Fruit fly (Drosophila melanogaster): ENCODE data around the gene CG7387.

The CG7387 gene

dm6 chr3L:8177795-8178564 lies 14.9 kb downstream of the CG7387 start, which contains the start of gene Nmt (continued):
- TF ChIP-seq fd85E (GFP tag; optimal IDR thresholded peaks at IDR 0.05) (no peak), CG6792 (GFP tag; optimal IDR thresholded peaks at IDR 0.05) (peak; percentile 52), Sox14 (GFP tag; optimal IDR thresholded peaks at IDR 0.05) (no peak), topi (GFP tag; optimal IDR thresholded peaks at IDR 0.05) (no peak), net (GFP tag; optimal IDR thresholded peaks at IDR 0.05) (no peak), CG11294 (GFP tag; IDR thresholded peaks at IDR 0.05) (no peak), fd59A (GFP tag; optimal IDR thresholded peaks at IDR 0.05) (no peak), CG10669 (GFP tag; optimal IDR thresholded peaks at IDR 0.05) (no peak), CG3919 (GFP tag; optimal IDR thresholded peaks at IDR 0.05) (peak; percentile 60)

- TF ChIP-seq achi (GFP tag; optimal IDR thresholded peaks at IDR 0.05): no peak
- peak; percentile 5 for TF ChIP-seq lz (GFP tag; optimal IDR thresholded peaks at IDR 0.05)
- TF ChIP-seq ss (GFP tag; optimal IDR thresholded peaks at IDR 0.05): no peak
- peak; percentile 20 for TF ChIP-seq Hr39 (GFP tag; optimal IDR thresholded peaks at IDR 0.05)
- TF ChIP-seq Ets21C (GFP tag; optimal IDR thresholded peaks at IDR 0.05): no peak
- no peak for TF ChIP-seq CG1621 (tag; optimal IDR thresholded peaks at IDR 0.05)
- no peak for TF ChIP-seq fkh (GFP tag; optimal IDR thresholded peaks at IDR 0.05)
- no peak for TF ChIP-seq CG15336 (GFP tag; IDR thresholded peaks at IDR 0.05)
- no peak for TF ChIP-seq fd85E (GFP tag; optimal IDR thresholded peaks at IDR 0.05)
- no peak for TF ChIP-seq CG6808 (GFP tag; optimal IDR thresholded peaks at IDR 0.05)
- no peak for TF ChIP-seq Sox15 (GFP tag; optimal IDR thresholded peaks at IDR 0.05)
- TF ChIP-seq dsx (GFP tag; optimal IDR thresholded peaks at IDR 0.05; ENCODE audit: poor library complexity, severe bottlenecking): no peak
Observed at dm6 chr3L:8175818-8176217, 17.1 kb downstream of the CG7387 start, which contains the start of gene RecQ4. TSS of gene RecQ4 (minus strand) at chr3L:8175978.

dm6 chr3L:8165436-8165835 lies 27.5 kb downstream of the CG7387 start, which contains the start of gene CG13675:
TSS of gene CG13675 (minus strand) at chr3L:8165518.
- TF ChIP-seq CG8119 (GFP tag; IDR thresholded peaks at IDR 0.05) (0 out of 3 replicates have a peak, but pooled peaks have one; percentile 24), CG8319 (GFP tag; optimal IDR thresholded peaks at IDR 0.05) (no peak), eg (GFP tag; IDR thresholded peaks at IDR 0.05) (peak; percentile 26; the same call in 1 of the 3 replicates)

dm6 chr3L:8159724-8160422 lies 33.0 kb downstream of the CG7387 start, which contains the start of gene CG43886:
TSS of gene CG43886 (minus strand) at chr3L:8159774.
- TF ChIP-seq CG34406 (GFP tag; optimal IDR thresholded peaks at IDR 0.05) (no peak), CG16779 (tag; optimal IDR thresholded peaks at IDR 0.05) (no peak), Hr38 (GFP tag; optimal IDR thresholded peaks at IDR 0.05) (no peak), CG10631 (GFP tag; optimal IDR thresholded peaks at IDR 0.05) (no peak), fd85E (GFP tag; optimal IDR thresholded peaks at IDR 0.05) (no peak), CG4318 (GFP tag; optimal IDR thresholded peaks at IDR 0.05) (no peak), CG6808 (GFP tag; optimal IDR thresholded peaks at IDR 0.05) (no peak), vri (GFP tag; optimal IDR thresholded peaks at IDR 0.05) (no peak), salr (GFP tag; optimal IDR thresholded peaks at IDR 0.05) (no peak), dac (GFP tag; optimal IDR thresholded peaks at IDR 0.05) (no peak), CG8119 (GFP tag; IDR thresholded peaks at IDR 0.05) (no peak), acj6 (GFP tag; optimal IDR thresholded peaks at IDR 0.05) (no peak), Sox15 (GFP tag; optimal IDR thresholded peaks at IDR 0.05) (no peak), ss (GFP tag; optimal IDR thresholded peaks at IDR 0.05) (no peak), CG11902 (GFP tag; optimal IDR thresholded peaks at IDR 0.05) (no peak), Blimp-1 (GFP tag; optimal IDR thresholded peaks at IDR 0.05) (no peak), cyc (GFP tag; optimal IDR thresholded peaks at IDR 0.05) (no peak), CG8632 (GFP tag; optimal IDR thresholded peaks at IDR 0.05) (no peak), Sox14 (GFP tag; optimal IDR thresholded peaks at IDR 0.05) (no peak)
